Worm (Caenorhabditis elegans) whole organism, mixed stage, embryonic: ENCODE data around the gene C09H10.5.

Experiments used
- lin-13 ChIP-seq: fragments of 150-350 bp; optimal IDR thresholded peaks from 2 replicates; lab custom pipeline; 2014; ENCODE audit warnings: missing biosample characterization, missing genetic modification characterization
- mab-5 ChIP-seq: fragments of 150-350 bp; optimal IDR thresholded peaks from 2 replicates; lab custom pipeline; 2014; ENCODE audit warnings: missing biosample characterization, missing genetic modification characterization
- mep-1 ChIP-seq: fragments of 150-350 bp; optimal IDR thresholded peaks from 2 replicates; lab custom pipeline; 2017; ENCODE audit warnings: missing biosample characterization, missing genetic modification reagents, missing genetic modification characterization, inconsistent platforms
- nhr-28 ChIP-seq: fragments of 150-350 bp; optimal IDR thresholded peaks from 2 replicates; lab custom pipeline; 2014; ENCODE audit warnings: missing biosample characterization, missing genetic modification characterization
- snpc-4 ChIP-seq: fragments of 150-350 bp; optimal IDR thresholded peaks from 2 replicates; lab custom pipeline; 2014; ENCODE audit warnings: missing biosample characterization, missing genetic modification characterization
- unc-39 ChIP-seq: fragments of 150-350 bp; optimal IDR thresholded peaks from 2 replicates; lab custom pipeline; 2014; ENCODE audit warnings: missing biosample characterization, missing genetic modification characterization
- unc-62 ChIP-seq: fragments of 150-350 bp; optimal IDR thresholded peaks from 2 replicates; lab custom pipeline; 2014; ENCODE audit warnings: missing biosample characterization, missing genetic modification reagents, missing genetic modification characterization
- ztf-11 ChIP-seq: fragments of 150-350 bp; optimal IDR thresholded peaks from 2 replicates; lab custom pipeline; 2014; ENCODE audit warnings: missing biosample characterization, missing genetic modification characterization

DNA sequence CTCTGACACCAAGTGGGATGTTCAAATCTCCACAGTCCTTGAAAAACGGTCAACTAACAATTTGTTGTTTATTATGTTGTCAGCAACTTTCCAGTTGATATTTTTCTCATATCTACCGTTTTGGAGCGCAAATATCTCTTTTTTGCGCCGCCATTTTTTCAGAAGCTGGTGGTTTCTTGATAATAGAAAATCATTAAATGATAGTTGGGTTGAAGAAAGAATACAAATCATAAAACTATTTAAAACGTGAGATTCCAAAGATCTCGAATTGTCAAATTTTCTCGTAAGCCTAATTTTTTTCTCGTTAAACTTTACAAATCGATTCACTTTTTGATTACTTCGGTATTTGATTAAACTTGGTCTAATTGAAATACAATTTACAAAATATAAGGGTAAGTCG lies 11.1 kb downstream of the C09H10.5 start, which contains the start of gene rpl-42:
- TF ChIP-seq mab-5 (tag; lab: Kevin White, UChicago) (no peak), mep-1 (no peak), ztf-11 (tag; lab: Kevin White, UChicago) (no peak), unc-39 (tag; lab: Kevin White, UChicago) (no peak), lin-13 (tag; lab: Kevin White, UChicago) (no peak), unc-62 (no peak), nhr-28 (no peak), snpc-4 (tag; lab: Kevin White, UChicago) (no peak)
